Fruit fly (Drosophila melanogaster): ENCODE data around the gene inaE.

The inaE gene

DNA sequence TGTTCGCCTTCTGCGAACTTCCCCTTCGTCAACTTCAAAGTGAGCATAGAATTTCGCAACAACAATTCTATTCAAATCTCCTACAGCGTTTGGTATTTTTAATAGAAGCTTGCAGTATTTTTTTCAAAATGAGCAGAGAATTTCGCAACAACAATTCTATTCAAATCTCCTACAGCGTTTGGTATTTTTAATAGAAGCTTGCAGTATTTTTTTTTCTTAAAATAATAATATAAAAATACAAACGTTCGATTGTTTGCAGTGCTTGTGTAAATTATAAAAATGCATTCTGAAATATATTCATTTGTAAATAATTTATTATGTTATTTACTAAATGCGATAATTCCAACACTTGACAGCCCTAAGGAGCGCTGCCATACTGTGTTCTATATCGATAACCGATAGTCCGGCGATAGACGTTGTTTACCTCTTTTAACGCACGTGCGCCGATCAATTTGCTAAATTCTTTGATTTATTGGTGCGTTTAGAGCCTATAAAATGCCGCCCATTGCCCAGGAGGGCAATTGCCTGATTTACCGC, 26.7 kb upstream of the inaE start, which contains the start of the genes CG32625 and Rtc1:
Gene CG32625 (minus strand): TSS at position 51 of the 537 bp plus-strand sequence.
Gene Rtc1 (plus strand): TSS at position 404 of the 537 bp plus-strand sequence.
- TF ChIP-seq cyc (GFP tag; optimal IDR thresholded peaks at IDR 0.05): peak; percentile 8
- no peak for TF ChIP-seq Sox14 (GFP tag; optimal IDR thresholded peaks at IDR 0.05)
- TF ChIP-seq eg (GFP tag; IDR thresholded peaks at IDR 0.05): peak; percentile 43; the same call in 1 of the 3 replicates
- TF ChIP-seq CG11294 (GFP tag; IDR thresholded peaks at IDR 0.05): no peak
- no peak for TF ChIP-seq vri (GFP tag; optimal IDR thresholded peaks at IDR 0.05)
- TF ChIP-seq Met (GFP tag; optimal IDR thresholded peaks at IDR 0.05): peak; percentile 41
- TF ChIP-seq ss (GFP tag; optimal IDR thresholded peaks at IDR 0.05): no peak
- TF ChIP-seq achi (GFP tag; optimal IDR thresholded peaks at IDR 0.05): peak; percentile 34
- TF ChIP-seq CG10631 (GFP tag; optimal IDR thresholded peaks at IDR 0.05): peak; percentile 35
- TF ChIP-seq CG15336 (GFP tag; IDR thresholded peaks at IDR 0.05): peak; percentile 37; the same call in 1 of the 2 replicates
- TF ChIP-seq CG6276 (GFP tag; optimal IDR thresholded peaks at IDR 0.05): no peak
- peak; percentile 75 for TF ChIP-seq Eip78C (GFP tag)
- TF ChIP-seq CG11762 (GFP tag; optimal IDR thresholded peaks at IDR 0.05; ENCODE audit: insufficient read depth): no peak
- TF ChIP-seq pdm3 (GFP tag; optimal IDR thresholded peaks at IDR 0.05): peak; percentile 28
- peak; percentile 19 for TF ChIP-seq topi (GFP tag; optimal IDR thresholded peaks at IDR 0.05)
- peak; percentile 18 for TF ChIP-seq lz (GFP tag; optimal IDR thresholded peaks at IDR 0.05)
- peak; percentile 8 for TF ChIP-seq CG10669 (GFP tag; optimal IDR thresholded peaks at IDR 0.05)
- TF ChIP-seq Hr39 (GFP tag; optimal IDR thresholded peaks at IDR 0.05): no peak
- no peak for TF ChIP-seq Blimp-1 (GFP tag; optimal IDR thresholded peaks at IDR 0.05)
- TF ChIP-seq esn (GFP tag; optimal IDR thresholded peaks at IDR 0.05): peak; percentile 27
- no peak for TF ChIP-seq CG8319 (GFP tag; optimal IDR thresholded peaks at IDR 0.05)
- TF ChIP-seq CG3032 (tag; optimal IDR thresholded peaks at IDR 0.05): peak; percentile 22
- TF ChIP-seq OdsH (GFP tag; optimal IDR thresholded peaks at IDR 0.05): peak; percentile 46
- no peak for TF ChIP-seq spab (GFP tag; optimal IDR thresholded peaks at IDR 0.05)
- peak; percentile 17 for TF ChIP-seq CG3919 (GFP tag; optimal IDR thresholded peaks at IDR 0.05)
- no peak for TF ChIP-seq CG1621 (tag; optimal IDR thresholded peaks at IDR 0.05)
- peak; percentile 77 for TF ChIP-seq fkh (GFP tag; optimal IDR thresholded peaks at IDR 0.05)
- 0 out of 3 replicates have a peak, but pooled peaks have one; percentile 21 for TF ChIP-seq CG8119 (GFP tag; IDR thresholded peaks at IDR 0.05)
- TF ChIP-seq CG6792 (GFP tag; optimal IDR thresholded peaks at IDR 0.05): peak; percentile 1
- TF ChIP-seq acj6 (GFP tag; optimal IDR thresholded peaks at IDR 0.05): peak; percentile 38
- no peak for TF ChIP-seq Hr4 (GFP tag; optimal IDR thresholded peaks at IDR 0.05)
- TF ChIP-seq CG32006 (GFP tag; optimal IDR thresholded peaks at IDR 0.05): peak; percentile 1
- peak; percentile 44 for TF ChIP-seq Smox (GFP tag; optimal IDR thresholded peaks at IDR 0.05)
- peak; percentile 55 for TF ChIP-seq svp (GFP tag)
- TF ChIP-seq Ets96B (tag; optimal IDR thresholded peaks at IDR 0.05): peak; percentile 13

DNA sequence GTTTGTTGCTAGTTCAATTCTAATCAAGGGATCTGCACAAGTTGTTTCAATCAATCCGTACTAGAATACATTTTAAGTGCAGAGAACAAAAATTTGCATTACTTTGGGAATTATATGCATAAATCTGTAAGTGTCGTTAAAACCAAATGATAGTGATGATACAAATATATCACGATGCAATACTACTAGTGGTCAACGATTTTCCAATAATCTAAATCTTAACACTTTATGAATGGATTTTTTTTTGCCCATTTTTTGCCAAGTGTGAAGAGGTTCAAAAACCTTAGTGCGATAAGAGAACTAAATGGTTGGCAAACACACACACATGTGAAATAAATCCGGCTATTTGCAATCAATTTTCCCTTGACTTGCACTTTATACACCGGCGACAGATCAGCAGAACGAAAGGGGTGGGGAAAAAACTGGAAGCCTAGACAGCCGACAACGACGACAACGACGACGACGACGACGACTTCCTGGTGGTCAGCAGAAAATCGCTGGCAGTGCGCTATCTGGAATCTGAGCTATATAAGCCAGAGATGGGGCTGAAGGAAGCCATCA, 24.4 kb upstream of the inaE start, which contains the start of gene Yp3:
Gene Yp3 (plus strand): TSS at position 558 of the 561 bp plus-strand sequence.
- no peak for TF ChIP-seq CG6808 (GFP tag; optimal IDR thresholded peaks at IDR 0.05)
- no peak for TF ChIP-seq Smox (GFP tag; optimal IDR thresholded peaks at IDR 0.05)
- TF ChIP-seq svp (GFP tag): peak; percentile 38
- TF ChIP-seq CG8632 (GFP tag; optimal IDR thresholded peaks at IDR 0.05): no peak
- TF ChIP-seq CG32006 (GFP tag; optimal IDR thresholded peaks at IDR 0.05): no peak

DNA sequence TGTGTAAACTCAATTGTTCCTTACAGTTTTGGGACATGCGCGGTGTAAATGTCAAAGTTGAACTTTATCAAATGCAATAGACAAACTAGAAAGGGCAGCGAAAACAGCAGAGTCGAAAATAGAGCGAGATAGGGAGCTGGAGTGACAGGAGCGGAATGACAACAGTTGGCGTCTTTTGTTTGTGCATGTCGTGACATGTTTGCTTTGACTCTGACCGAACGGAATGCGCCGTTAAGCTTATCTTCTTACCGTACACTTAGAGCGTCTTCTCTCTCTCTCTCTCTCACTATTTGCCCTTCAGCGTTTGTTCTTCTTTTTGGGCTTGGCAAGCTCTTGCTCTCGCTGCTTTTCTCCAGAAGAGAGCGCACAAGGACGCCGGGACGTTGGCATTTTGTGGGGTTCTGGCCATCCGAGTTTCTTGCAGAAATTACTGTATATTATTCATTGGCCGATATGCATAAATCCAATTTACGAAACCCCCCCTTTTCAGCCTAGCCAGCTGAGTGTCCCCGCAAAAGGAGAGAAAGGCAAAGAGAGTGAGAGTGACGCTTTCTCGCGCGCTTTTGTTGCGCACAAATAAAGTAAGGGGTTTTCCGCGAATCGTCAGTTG, 21.6 kb upstream of the inaE start:
- TF ChIP-seq Hr4 (GFP tag; optimal IDR thresholded peaks at IDR 0.05): no peak
- peak; percentile 29 for TF ChIP-seq fkh (GFP tag; optimal IDR thresholded peaks at IDR 0.05)
- no peak for TF ChIP-seq cyc (GFP tag; optimal IDR thresholded peaks at IDR 0.05)
- no peak for TF ChIP-seq CG6854 (GFP tag; optimal IDR thresholded peaks at IDR 0.05)
- TF ChIP-seq eg (GFP tag; IDR thresholded peaks at IDR 0.05): no peak
- TF ChIP-seq CG6792 (GFP tag; optimal IDR thresholded peaks at IDR 0.05): no peak
- TF ChIP-seq CG10669 (GFP tag; optimal IDR thresholded peaks at IDR 0.05): no peak
- TF ChIP-seq CG7368 (GFP tag; optimal IDR thresholded peaks at IDR 0.05): no peak
- TF ChIP-seq CG6163 (GFP tag; IDR thresholded peaks at IDR 0.05): no peak
- TF ChIP-seq CG1621 (tag; optimal IDR thresholded peaks at IDR 0.05): peak; percentile 51
- TF ChIP-seq svp (GFP tag): no peak
- no peak for TF ChIP-seq Sox15 (GFP tag; optimal IDR thresholded peaks at IDR 0.05)
